Fruit fly (Drosophila melanogaster) whole organism, embryonic: ENCODE data around the gene pav.
A peak's percentile ranks its signal among the peaks of the same experiment; 100 is the strongest.

Experiments
- Abd-B ChIP-seq: fragments of 200-800 bp; sonication (Bioruptor generic); optimal IDR thresholded peaks from 2 replicates; lab custom pipeline; 2018; ENCODE audit warnings: missing biosample characterization, mild to moderate bottlenecking, missing genetic modification characterization, moderate library complexity
- Blimp-1 ChIP-seq: fragments of 200-800 bp; sonication (Bioruptor generic); optimal IDR thresholded peaks from 3 replicates; lab custom pipeline; 2018; ENCODE audit warnings: missing biosample characterization, missing genetic modification characterization, mild to moderate bottlenecking, moderate library complexity, missing genetic modification reagents
- CG10267 ChIP-seq: fragments of 200-800 bp; sonication (Bioruptor generic); optimal IDR thresholded peaks from 2 replicates; lab custom pipeline; 2018; ENCODE audit warnings: missing biosample characterization, mild to moderate bottlenecking, missing genetic modification characterization, moderate library complexity
- CG10959 ChIP-seq: fragments of 200-800 bp; sonication (Bioruptor generic); IDR thresholded peaks from 2 replicates; pipeline ENCODE4 v1.3.6; 2022; ENCODE audit warnings: missing biosample characterization, missing genetic modification characterization
- CG11695 ChIP-seq: fragments of 200-800 bp; sonication (Bioruptor generic); IDR thresholded peaks from 3 replicates; pipeline ENCODE4 v1.3.6; 2022; ENCODE audit warnings: missing biosample characterization, missing genetic modification characterization
- CG12769 ChIP-seq: fragments of 200-800 bp; sonication (Bioruptor generic); optimal IDR thresholded peaks from 2 replicates; lab custom pipeline; 2019; ENCODE audit warnings: missing biosample characterization, mild to moderate bottlenecking, missing genetic modification characterization, moderate library complexity
- CG13424 ChIP-seq: fragments of 200-800 bp; sonication (Bioruptor generic); optimal IDR thresholded peaks from 2 replicates; lab custom pipeline; 2019; ENCODE audit warnings: missing biosample characterization, mild to moderate bottlenecking, missing genetic modification characterization, moderate library complexity
- CG14667 ChIP-seq: fragments of 200-800 bp; sonication (Bioruptor generic); IDR thresholded peaks from 2 replicates; pipeline ENCODE4 v1.3.6; 2022; ENCODE audit warnings: missing biosample characterization, missing genetic modification characterization
- CG14965 ChIP-seq: fragments of 200-800 bp; sonication (Bioruptor generic); optimal IDR thresholded peaks from 2 replicates; lab custom pipeline; 2016; ENCODE audit warnings: missing biosample characterization, missing genetic modification characterization, borderline replicate concordance
- CG1602 ChIP-seq: fragments of 200-800 bp; sonication (Bioruptor generic); optimal IDR thresholded peaks from 3 replicates; lab custom pipeline; 2016; ENCODE audit warnings: missing biosample characterization, missing genetic modification characterization
- CG43689 ChIP-seq: fragments of 200-800 bp; sonication (Bioruptor generic); IDR thresholded peaks from 2 replicates; pipeline ENCODE4 v1.3.6; 2022; ENCODE audit warnings: missing biosample characterization, missing genetic modification characterization
- CG7963 ChIP-seq: fragments of 200-800 bp; sonication (Bioruptor generic); IDR thresholded peaks from 3 replicates; pipeline ENCODE4 v1.3.6; 2022; ENCODE audit warnings: missing biosample characterization, missing genetic modification characterization; ENCODE audit not compliant: partially characterized antibody
- CG9215 ChIP-seq: fragments of 200-800 bp; sonication (Bioruptor generic); IDR thresholded peaks from 2 replicates; pipeline ENCODE4 v1.3.6; 2022; ENCODE audit warnings: missing biosample characterization, missing genetic modification characterization
- CG9876 ChIP-seq: fragments of 200-800 bp; sonication (Bioruptor generic); optimal IDR thresholded peaks from 2 replicates; lab custom pipeline; 2016; ENCODE audit warnings: missing biosample characterization, missing genetic modification characterization
- CHES-1-like ChIP-seq: fragments of 200-800 bp; sonication (Bioruptor generic); optimal IDR thresholded peaks from 2 replicates; lab custom pipeline; 2016; ENCODE audit warnings: missing biosample characterization, missing genetic modification characterization
- Dip3 ChIP-seq: fragments of 200-800 bp; sonication (Bioruptor generic); optimal IDR thresholded peaks from 3 replicates; lab custom pipeline; 2016; ENCODE audit warnings: missing biosample characterization, missing genetic modification characterization
- Fer2 ChIP-seq: fragments of 200-800 bp; sonication (Bioruptor generic); optimal IDR thresholded peaks from 2 replicates; lab custom pipeline; 2018; ENCODE audit warnings: missing biosample characterization, mild to moderate bottlenecking, missing genetic modification characterization, moderate library complexity
- GATAe ChIP-seq: fragments of 200-800 bp; sonication (Bioruptor generic); conservative IDR thresholded peaks from 2 replicates; pipeline ENCODE4 v1.3.6; 2022; ENCODE audit warnings: missing biosample characterization, missing genetic modification characterization
- H15 ChIP-seq: fragments of 200-800 bp; sonication (Bioruptor generic); IDR thresholded peaks from 3 replicates; pipeline ENCODE4 v1.3.6; 2022; ENCODE audit warnings: missing biosample characterization, missing genetic modification characterization
- HmgD ChIP-seq: fragments of 200-800 bp; sonication (Bioruptor generic); optimal IDR thresholded peaks from 3 replicates; lab custom pipeline; 2016; ENCODE audit warnings: missing biosample characterization, missing genetic modification characterization
- Hr3 ChIP-seq: fragments of 200-800 bp; sonication (Bioruptor generic); optimal IDR thresholded peaks from 3 replicates; lab custom pipeline; 2016; ENCODE audit warnings: missing biosample characterization, missing genetic modification characterization
- Mrtf ChIP-seq: fragments of 200-800 bp; sonication (Bioruptor generic); IDR thresholded peaks from 3 replicates; pipeline ENCODE4 v1.3.6; 2022; ENCODE audit warnings: missing biosample characterization, missing genetic modification characterization
- NC2β ChIP-seq: fragments of 200-800 bp; sonication (Bioruptor generic); optimal IDR thresholded peaks from 2 replicates; lab custom pipeline; 2016; ENCODE audit warnings: missing biosample characterization, missing genetic modification characterization
- NFAT ChIP-seq: fragments of 200-800 bp; sonication (Bioruptor generic); IDR thresholded peaks from 2 replicates; pipeline ENCODE4 v1.3.6; 2022; ENCODE audit warnings: missing biosample characterization, missing genetic modification characterization
- Opbp ChIP-seq: fragments of 200-800 bp; sonication (Bioruptor generic); IDR thresholded peaks from 3 replicates; pipeline ENCODE4 v1.3.6; 2022; ENCODE audit warnings: missing biosample characterization, missing genetic modification characterization; ENCODE audit not compliant: partially characterized antibody
- PHDP ChIP-seq: fragments of 200-800 bp; sonication (Bioruptor generic); optimal IDR thresholded peaks from 3 replicates; lab custom pipeline; 2018; ENCODE audit warnings: missing biosample characterization, mild to moderate bottlenecking, missing genetic modification characterization, moderate library complexity
- Poxn ChIP-seq: fragments of 200-800 bp; sonication (Bioruptor generic); IDR thresholded peaks from 2 replicates; pipeline ENCODE4 v1.3.6; 2022; ENCODE audit warnings: missing biosample characterization, missing genetic modification characterization
- Sin3A ChIP-seq: fragments of >200 bp; optimal IDR thresholded peaks from 2 replicates; lab custom pipeline; 2018
- aop ChIP-seq: fragments of 200-800 bp; sonication (Bioruptor generic); IDR thresholded peaks from 2 replicates; pipeline ENCODE4 v1.3.6; 2022; ENCODE audit warnings: missing biosample characterization, missing genetic modification characterization
- bowl ChIP-seq: fragments of 200-800 bp; sonication (Bioruptor generic); IDR thresholded peaks from 2 replicates; pipeline ENCODE4 v1.3.6; 2022; ENCODE audit warnings: missing biosample characterization, missing genetic modification characterization
- br ChIP-seq: fragments of >200 bp; optimal IDR thresholded peaks from 2 replicates; lab custom pipeline; 2017
- cato ChIP-seq: fragments of 200-800 bp; sonication (Bioruptor generic); optimal IDR thresholded peaks from 2 replicates; lab custom pipeline; 2016; ENCODE audit warnings: missing biosample characterization, missing genetic modification characterization, borderline replicate concordance
- crol ChIP-seq: fragments of 200-800 bp; sonication (Bioruptor generic); IDR thresholded peaks from 2 replicates; pipeline ENCODE4 v1.3.6; 2022; ENCODE audit warnings: missing biosample characterization, missing genetic modification characterization
- dmrt11E ChIP-seq: fragments of 200-800 bp; sonication (Bioruptor generic); optimal IDR thresholded peaks from 3 replicates; lab custom pipeline; 2018; ENCODE audit warnings: missing biosample characterization, mild to moderate bottlenecking, missing genetic modification characterization, moderate library complexity
- eyg ChIP-seq: fragments of 200-800 bp; sonication (Bioruptor generic); optimal IDR thresholded peaks from 3 replicates; lab custom pipeline; 2016; ENCODE audit warnings: missing biosample characterization, missing genetic modification characterization
- fd64A ChIP-seq: fragments of 200-800 bp; sonication (Bioruptor generic); optimal IDR thresholded peaks from 3 replicates; lab custom pipeline; 2018; ENCODE audit warnings: missing biosample characterization, mild to moderate bottlenecking, missing genetic modification characterization
- ftz-f1 ChIP-seq: fragments of 200-800 bp; sonication (Bioruptor generic); optimal IDR thresholded peaks from 2 replicates; lab custom pipeline; 2016; ENCODE audit warnings: missing biosample characterization, missing genetic modification characterization
- gce ChIP-seq: fragments of 200-800 bp; sonication (Bioruptor generic); IDR thresholded peaks from 3 replicates; pipeline ENCODE4 v1.3.6; 2022; ENCODE audit warnings: missing biosample characterization, missing genetic modification characterization
- lbe ChIP-seq: fragments of 200-800 bp; sonication (Bioruptor generic); optimal IDR thresholded peaks from 2 replicates; lab custom pipeline; 2016; ENCODE audit warnings: missing biosample characterization, mild to moderate bottlenecking, missing genetic modification characterization
- lov ChIP-seq, 2 experiments: fragments of 200-800 bp in 1 of 2; fragments of >200 bp in 1 of 2; sonication (Bioruptor generic) in 1 of 2; IDR thresholded peaks in 1 of 2; optimal IDR thresholded peaks in 1 of 2; 2 replicates in 1 of 2; 3 replicates in 1 of 2; pipeline versions ENCODE4 v1.3.6 to Lab custom; 2017 to 2022; ENCODE audit warnings: missing biosample characterization in 1 of 2, missing genetic modification characterization in 1 of 2
- mirr ChIP-seq: fragments of 200-800 bp; sonication (Bioruptor generic); optimal IDR thresholded peaks from 3 replicates; lab custom pipeline; 2018; ENCODE audit warnings: missing biosample characterization, mild to moderate bottlenecking, missing genetic modification characterization
- pros ChIP-seq: fragments of 200-800 bp; sonication (Bioruptor generic); optimal IDR thresholded peaks from 3 replicates; lab custom pipeline; 2019; ENCODE audit warnings: missing biosample characterization, mild to moderate bottlenecking, missing genetic modification characterization, moderate library complexity
- ro ChIP-seq: fragments of 200-800 bp; sonication (Bioruptor generic); IDR thresholded peaks from 2 replicates; pipeline ENCODE4 v1.3.6; 2022; ENCODE audit warnings: missing biosample characterization, missing genetic modification characterization
- row ChIP-seq: fragments of 200-800 bp; sonication (Bioruptor generic); IDR thresholded peaks from 3 replicates; pipeline ENCODE4 v1.3.6; 2022; ENCODE audit warnings: missing biosample characterization, missing genetic modification characterization
- sc ChIP-seq, 3 experiments: fragments of >200 bp in 2 of 3; fragments of 200-800 bp in 1 of 3; sonication (Bioruptor generic) in 1 of 3; optimal IDR thresholded peaks; 2 replicates in 2 of 3; 3 replicates in 1 of 3; lab custom pipeline; 2017; ENCODE audit warnings: mild to moderate bottlenecking in 1 of 3, missing biosample characterization in 1 of 3, missing genetic modification characterization in 1 of 3, missing genetic modification reagents in 1 of 3
- sim ChIP-seq: fragments of 200-800 bp; sonication (Bioruptor generic); IDR thresholded peaks from 2 replicates; pipeline ENCODE4 v1.3.6; 2022; ENCODE audit warnings: missing biosample characterization, missing genetic modification characterization
- slou ChIP-seq: fragments of 200-800 bp; sonication (Bioruptor generic); optimal IDR thresholded peaks from 3 replicates; lab custom pipeline; 2016; ENCODE audit warnings: missing biosample characterization, missing genetic modification characterization
- slp2 ChIP-seq: fragments of 200-800 bp; sonication (Bioruptor generic); optimal IDR thresholded peaks from 2 replicates; lab custom pipeline; 2016; ENCODE audit warnings: missing biosample characterization, missing genetic modification characterization
- z ChIP-seq: fragments of 200-800 bp; sonication (Bioruptor generic); IDR thresholded peaks from 3 replicates; pipeline ENCODE4 v1.3.6; 2022; ENCODE audit warnings: missing biosample characterization, missing genetic modification characterization
- zf30C ChIP-seq: fragments of 200-800 bp; sonication (Bioruptor generic); optimal IDR thresholded peaks from 3 replicates; lab custom pipeline; 2018; ENCODE audit warnings: missing biosample characterization, mild to moderate bottlenecking, missing genetic modification characterization

pav gene

dm6 chr3L:4259102-4259558, 16.6 kb downstream of the pav start, which contains the start of the genes CG15011 and CG1309 (continued):
- TF ChIP-seq sc (optimal IDR thresholded peaks at IDR 0.05; lab: Kevin White, UChicago) (no peak), sc (GFP tag; optimal IDR thresholded peaks at IDR 0.05; lab: Kevin White, UChicago) (peak; percentile 70), NFAT (GFP tag; lab: Robert Waterston, UW) (peak; percentile 35; the same call in 1 of the 2 replicates), CHES-1-like (GFP tag; lab: Kevin White, UChicago) (peak; percentile 88), dmrt11E (tag; lab: Kevin White, UChicago) (peak; percentile 85), Blimp-1 (GFP tag; lab: Kevin White, UChicago) (peak; percentile 77), lov (optimal IDR thresholded peaks at IDR 0.05; lab: Kevin White, UChicago) (no peak), lov (GFP tag; IDR thresholded peaks at IDR 0.05; lab: Robert Waterston, UW) (0 out of 3 replicates have a peak, but pooled peaks have one; percentile 21), pros (GFP tag; lab: Kevin White, UChicago) (no peak), mirr (GFP tag; lab: Kevin White, UChicago) (peak; percentile 65), Hr3 (GFP tag; lab: Kevin White, UChicago) (peak; percentile 93), Fer2 (tag; lab: Kevin White, UChicago) (peak; percentile 78), aop (GFP tag; lab: Robert Waterston, UW) (no peak), row (GFP tag; lab: Robert Waterston, UW) (peak; percentile 98), CG14965 (GFP tag; lab: Kevin White, UChicago) (no peak), GATAe (GFP tag; lab: Robert Waterston, UW) (peak; percentile 66), Dip3 (GFP tag; lab: Kevin White, UChicago) (peak; percentile 80), slou (GFP tag; lab: Kevin White, UChicago) (peak; percentile 84), br (lab: Kevin White, UChicago) (no peak), Mrtf (GFP tag; lab: Robert Waterston, UW) (peak; percentile 58; the same call in 1 of the 3 replicates), Poxn (0 out of 2 replicates have a peak, but pooled peaks have one; percentile 24), gce (GFP tag; lab: Robert Waterston, UW) (no peak), CG1602 (GFP tag; lab: Kevin White, UChicago) (peak; percentile 86), cato (GFP tag; lab: Kevin White, UChicago) (peak; percentile 79), Sin3A (lab: Kevin White, UChicago) (peak; percentile 71), CG10267 (tag; lab: Kevin White, UChicago) (peak; percentile 81), bowl (no peak), ro (no peak), CG43689 (GFP tag; lab: Robert Waterston, UW) (0 out of 2 replicates have a peak, but pooled peaks have one; percentile 29), CG9215 (peak; percentile 73), Opbp (GFP tag; lab: Robert Waterston, UW) (no peak), CG11695 (GFP tag; lab: Robert Waterston, UW) (peak; percentile 73), crol (GFP tag; lab: Robert Waterston, UW) (peak; percentile 16; the same call in 1 of the 2 replicates), CG13424 (tag; lab: Kevin White, UChicago) (peak; percentile 90), eyg (GFP tag; lab: Kevin White, UChicago) (peak; percentile 66), CG9876 (GFP tag; lab: Kevin White, UChicago) (peak; percentile 76), HmgD (GFP tag; lab: Kevin White, UChicago) (peak; percentile 72), Abd-B (GFP tag; lab: Kevin White, UChicago) (peak; percentile 89), CG12769 (tag; lab: Kevin White, UChicago) (peak; percentile 94), lbe (peak; percentile 70), slp2 (GFP tag; lab: Kevin White, UChicago) (peak; percentile 78), NC2β (GFP tag; lab: Kevin White, UChicago) (peak; percentile 85), fd64A (GFP tag; lab: Kevin White, UChicago) (no peak), CG14667 (GFP tag; lab: Robert Waterston, UW) (peak; percentile 64), ftz-f1 (no peak), sim (GFP tag; lab: Robert Waterston, UW) (no peak), CG10959 (peak; percentile 22; the same call in 1 of the 2 replicates), z (GFP tag; lab: Robert Waterston, UW) (no peak), CG7963 (no peak), PHDP (tag; lab: Kevin White, UChicago) (peak; percentile 83), H15 (peak; percentile 74), zf30C (GFP tag; lab: Kevin White, UChicago) (no peak)
